Worm (Caenorhabditis elegans): Measurements from ENCODE around the gene ZC190.2.

ZC190.2 gene

DNA sequence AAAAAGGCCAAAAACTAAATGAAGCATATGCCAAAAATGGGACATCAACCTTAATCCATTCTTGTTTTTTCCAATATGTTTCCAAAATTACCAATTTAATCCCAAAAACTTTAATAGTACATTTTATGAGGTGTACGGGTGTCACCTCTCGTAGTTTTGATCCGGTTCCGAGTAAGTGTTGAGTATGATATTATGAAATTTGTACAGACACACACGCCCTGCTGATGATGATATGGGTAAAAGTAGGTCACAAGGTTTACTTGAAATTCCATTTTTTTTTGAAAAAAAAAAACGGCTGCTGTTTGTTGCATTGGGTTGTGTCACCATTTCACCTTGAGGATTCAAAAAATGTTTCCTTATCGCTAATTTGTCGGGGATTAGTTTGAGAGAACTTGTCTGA lies 23.2 kb upstream of the ZC190.2 start:
- TF ChIP-seq tra-1 (GFP tag; IDR thresholded peaks at IDR 0.05) (0 out of 2 replicates have a peak, but pooled peaks have one; percentile 5), pha-4 (GFP tag; IDR thresholded peaks at IDR 0.05) (no peak), pha-4 (tag; optimal IDR thresholded peaks at IDR 0.05) (no peak), dve-1 (tag; optimal IDR thresholded peaks at IDR 0.05; ENCODE audit: insufficient read depth) (peak; percentile 11), dmd-6 (GFP tag; IDR thresholded peaks at IDR 0.05) (peak; percentile 34), nhr-28 (tag; optimal IDR thresholded peaks at IDR 0.05) (peak; percentile 7), dmd-9 (GFP tag; IDR thresholded peaks at IDR 0.05) (no peak), hlh-30 (tag; optimal IDR thresholded peaks at IDR 0.05; ENCODE audit: insufficient read depth) (peak; percentile 57)

DNA sequence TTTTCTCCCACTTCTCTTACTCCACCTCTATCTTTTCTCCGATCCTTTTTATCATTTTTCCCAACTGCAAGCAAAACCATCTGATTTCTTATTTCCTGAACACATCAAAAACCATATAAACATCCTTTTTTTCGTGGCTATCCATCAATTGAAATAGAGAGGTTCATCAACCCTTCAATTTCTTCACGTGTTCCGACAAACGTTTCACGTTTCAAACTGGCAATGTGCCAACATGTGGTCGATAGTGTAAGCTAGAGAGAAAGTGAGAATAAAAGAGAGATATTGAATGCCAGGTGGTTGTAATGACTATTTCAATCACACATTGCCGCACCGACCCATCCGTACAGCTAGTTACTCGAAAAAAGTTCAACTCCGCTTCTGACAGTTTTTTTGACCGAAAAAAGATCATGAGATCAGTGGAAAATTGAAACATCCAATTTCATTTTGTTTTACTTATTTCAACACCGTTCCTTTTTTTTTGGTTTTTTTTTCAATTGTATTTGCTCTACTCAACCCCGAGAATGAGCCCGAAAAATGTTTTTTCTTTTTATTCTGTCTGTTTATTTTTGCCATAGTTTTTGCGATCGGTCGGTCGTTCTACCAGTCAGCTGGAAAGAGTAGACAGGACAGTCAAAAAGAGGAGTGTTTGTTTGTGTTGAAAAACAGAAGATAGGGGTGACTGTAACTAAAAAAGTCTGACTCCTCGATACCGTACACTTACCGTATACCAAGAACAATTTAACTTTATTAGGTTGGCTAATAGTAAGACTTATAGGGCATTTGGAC lies 22.4 kb upstream of the ZC190.2 start:
- TF ChIP-seq nhr-11 (tag; optimal IDR thresholded peaks at IDR 0.05) (peak; percentile 42), dmd-6 (GFP tag; IDR thresholded peaks at IDR 0.05) (peak; percentile 85), snpc-1.2 (GFP tag; IDR thresholded peaks at IDR 0.05) (no peak), pha-4 (GFP tag; IDR thresholded peaks at IDR 0.05) (no peak), pha-4 (tag; optimal IDR thresholded peaks at IDR 0.05) (peak; percentile 53), nhr-28 (tag; optimal IDR thresholded peaks at IDR 0.05) (peak; percentile 26), pqm-1 (tag; optimal IDR thresholded peaks at IDR 0.05) (no peak), ceh-62 (tag; optimal IDR thresholded peaks at IDR 0.05) (no peak), mxl-3 (GFP tag; optimal IDR thresholded peaks at IDR 0.05) (peak; percentile 82), ceh-20 (GFP tag; IDR thresholded peaks at IDR 0.05) (peak; percentile 57; the same call in 1 of the 2 replicates), nhr-48 (tag; optimal IDR thresholded peaks at IDR 0.05) (peak; percentile 14), D1046.2 (GFP tag; IDR thresholded peaks at IDR 0.05) (no peak), tra-1 (GFP tag; IDR thresholded peaks at IDR 0.05) (0 out of 2 replicates have a peak, but pooled peaks have one; percentile 56), daf-16 (GFP tag; optimal IDR thresholded peaks at IDR 0.05) (no peak), daf-16 (tag; optimal IDR thresholded peaks at IDR 0.05) (peak; percentile 41), hlh-30 (tag; optimal IDR thresholded peaks at IDR 0.05; ENCODE audit: insufficient read depth) (peak; percentile 67), spr-1 (tag; optimal IDR thresholded peaks at IDR 0.05) (no peak), lsy-2 (tag; optimal IDR thresholded peaks at IDR 0.05) (peak in 1 of 2 experiments; percentile 22), dmd-9 (GFP tag; IDR thresholded peaks at IDR 0.05) (no peak), hlh-11 (tag; optimal IDR thresholded peaks at IDR 0.05) (peak; percentile 79), gei-8 (GFP tag; optimal IDR thresholded peaks at IDR 0.05) (peak; percentile 0), mdl-1 (tag; optimal IDR thresholded peaks at IDR 0.05) (peak; percentile 21 to 65), dve-1 (tag; optimal IDR thresholded peaks at IDR 0.05; ENCODE audit: insufficient read depth) (no peak), aha-1 (tag) (peak; percentile 56), R02D3.7 (tag; optimal IDR thresholded peaks at IDR 0.05) (no peak), ceh-32 (tag; optimal IDR thresholded peaks at IDR 0.05; ENCODE audit: poor library complexity) (no peak), madf-5 (GFP tag; IDR thresholded peaks at IDR 0.05) (no peak)

DNA sequence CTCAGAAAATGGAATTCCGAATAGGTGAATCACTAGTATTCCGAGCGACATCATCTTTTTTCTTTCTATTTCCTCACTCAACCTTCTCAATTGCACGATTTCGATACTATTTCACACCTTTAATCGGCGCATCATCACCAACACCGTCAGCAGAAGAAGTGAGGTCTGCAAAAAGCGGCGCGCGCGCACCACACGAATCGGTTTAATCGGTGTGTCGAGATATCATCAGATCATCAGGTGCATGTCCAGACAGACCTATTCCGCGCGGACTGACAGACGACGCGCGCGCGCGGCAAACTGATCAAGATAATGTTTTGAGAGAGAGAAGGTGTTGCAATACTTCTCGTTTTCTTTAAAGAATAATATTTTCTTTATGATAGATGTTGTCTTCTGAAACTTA lies 20.7 kb upstream of the ZC190.2 start:
- no peak for TF ChIP-seq daf-16 (GFP tag; optimal IDR thresholded peaks at IDR 0.05)
- no peak for TF ChIP-seq daf-16 (tag; optimal IDR thresholded peaks at IDR 0.05)
- no peak for TF ChIP-seq daf-19 (GFP tag; conservative IDR thresholded peaks at IDR 0.05)
- TF ChIP-seq nhr-10 (tag; optimal IDR thresholded peaks at IDR 0.05), result no peak
- peak; percentile 62 for TF ChIP-seq hlh-30 (tag; optimal IDR thresholded peaks at IDR 0.05; ENCODE audit: insufficient read depth)
- TF ChIP-seq mdt-29 (GFP tag; IDR thresholded peaks at IDR 0.05), result no peak
- TF ChIP-seq mdl-1 (tag; optimal IDR thresholded peaks at IDR 0.05), result peak in 1 of 2 experiments; percentile 7
- TF ChIP-seq snpc-4 (tag; optimal IDR thresholded peaks at IDR 0.05), result no peak
- no peak for TF ChIP-seq lin-1 (GFP tag; IDR thresholded peaks at IDR 0.05)
- no peak for TF ChIP-seq daf-8 (GFP tag; IDR thresholded peaks at IDR 0.05)
- peak; percentile 77 for TF ChIP-seq mxl-3 (GFP tag; optimal IDR thresholded peaks at IDR 0.05)
- no peak for TF ChIP-seq gei-8 (GFP tag; optimal IDR thresholded peaks at IDR 0.05)
- TF ChIP-seq vab-7 (GFP tag; IDR thresholded peaks at IDR 0.05), result no peak
- TF ChIP-seq lin-15B (tag; optimal IDR thresholded peaks at IDR 0.05), result no peak
- TF ChIP-seq lin-29 (GFP tag; IDR thresholded peaks at IDR 0.05), result no peak
- TF ChIP-seq duxl-1 (tag; optimal IDR thresholded peaks at IDR 0.05; ENCODE audit: poor library complexity), result no peak
- TF ChIP-seq nhr-11 (tag; optimal IDR thresholded peaks at IDR 0.05), result no peak
- TF ChIP-seq set-16 (GFP tag; IDR thresholded peaks at IDR 0.05), result 0 out of 2 replicates have a peak, but pooled peaks have one; percentile 18
- TF ChIP-seq lir-3 (tag; optimal IDR thresholded peaks at IDR 0.05), result no peak
- TF ChIP-seq hlh-11 (tag; optimal IDR thresholded peaks at IDR 0.05), result peak; percentile 54
- no peak for TF ChIP-seq nhr-76 (tag; optimal IDR thresholded peaks at IDR 0.05)
- no peak for TF ChIP-seq F49E8.2 (tag; optimal IDR thresholded peaks at IDR 0.05; ENCODE audit: borderline replicate concordance)
- TF ChIP-seq mes-2 (tag; optimal IDR thresholded peaks at IDR 0.05; ENCODE audit: poor library complexity, severe bottlenecking), result peak; percentile 19
- no peak for TF ChIP-seq nhr-111 (GFP tag; optimal IDR thresholded peaks at IDR 0.05)
- TF ChIP-seq unc-39 (tag; optimal IDR thresholded peaks at IDR 0.05), result no peak
- no peak for TF ChIP-seq zag-1 (tag; optimal IDR thresholded peaks at IDR 0.05)
